Worm (Caenorhabditis elegans): ENCODE results near the gene eif-2Bdelta.

eif-2Bdelta gene

ce11 chrV:9506931-9507330 is 6.7 kb upstream of the eif-2Bdelta start:
- TF ChIP-seq unc-62 (GFP tag; optimal IDR thresholded peaks at IDR 0.05): no peak

- TF ChIP-seq unc-62 (GFP tag; optimal IDR thresholded peaks at IDR 0.05): no peak
Measured at ce11 chrV:9507742-9508141, 5.9 kb upstream of the eif-2Bdelta start, which contains the start of gene acs-14. Gene acs-14 (plus strand): TSS chrV:9508132.

- no peak for TF ChIP-seq unc-62 (GFP tag; optimal IDR thresholded peaks at IDR 0.05)
Measured at ce11 chrV:9509597-9509996, 4.0 kb upstream of the eif-2Bdelta start.

ce11 chrV:9516280-9516679 is 2.7 kb downstream of the eif-2Bdelta start:
- no peak for TF ChIP-seq unc-62 (GFP tag; optimal IDR thresholded peaks at IDR 0.05)

ce11 chrV:9518832-9519231 is 5.2 kb downstream of the eif-2Bdelta start, which contains the start of gene C50F4.8:
Gene C50F4.8 (minus strand): TSS chrV:9518859.
- no peak for TF ChIP-seq unc-62 (GFP tag; optimal IDR thresholded peaks at IDR 0.05)

ce11 chrV:9521697-9522096 is 8.1 kb downstream of the eif-2Bdelta start:
- no peak for TF ChIP-seq unc-62 (GFP tag; optimal IDR thresholded peaks at IDR 0.05)

ce11 chrV:9524099-9524498 is 10.5 kb downstream of the eif-2Bdelta start, which contains the start of gene C50F4.9:
Gene C50F4.9 (minus strand): TSS chrV:9524199.
- no peak for TF ChIP-seq unc-62 (GFP tag; optimal IDR thresholded peaks at IDR 0.05)

ce11 chrV:9526470-9526869 is 12.8 kb downstream of the eif-2Bdelta start, which contains the start of gene C50F4.1:
Gene C50F4.1 (plus strand): TSS chrV:9526793.
- TF ChIP-seq unc-62 (GFP tag; optimal IDR thresholded peaks at IDR 0.05): no peak

- TF ChIP-seq unc-62 (GFP tag; optimal IDR thresholded peaks at IDR 0.05): no peak
Measured at ce11 chrV:9527337-9527736, 13.7 kb downstream of the eif-2Bdelta start.

ce11 chrV:9527984-9528383 is 14.4 kb downstream of the eif-2Bdelta start:
- no peak for TF ChIP-seq unc-62 (GFP tag; optimal IDR thresholded peaks at IDR 0.05)

- TF ChIP-seq unc-62 (GFP tag; optimal IDR thresholded peaks at IDR 0.05): no peak
Measured at ce11 chrV:9531477-9531876, 17.9 kb downstream of the eif-2Bdelta start, which contains the start of the genes C50F4.10 and pfk-1.2. Gene C50F4.10 (minus strand): TSS chrV:9531577. Gene pfk-1.2 (plus strand): TSS chrV:9531801.

- no peak for TF ChIP-seq unc-62 (GFP tag; optimal IDR thresholded peaks at IDR 0.05)
Measured at ce11 chrV:9534621-9535020, 21.0 kb downstream of the eif-2Bdelta start, which contains the start of gene tag-329. Gene tag-329 (plus strand): TSS chrV:9534921.

- TF ChIP-seq unc-62 (GFP tag; optimal IDR thresholded peaks at IDR 0.05): no peak
Measured at ce11 chrV:9536505-9536904, 22.9 kb downstream of the eif-2Bdelta start, which contains the start of gene C50F4.4. Gene C50F4.4 (plus strand): TSS chrV:9536771.

- no peak for TF ChIP-seq unc-62 (GFP tag; optimal IDR thresholded peaks at IDR 0.05)
Measured at ce11 chrV:9539638-9540037, 26.0 kb downstream of the eif-2Bdelta start, which contains the start of gene C50F4.12. Gene C50F4.12 (minus strand): TSS chrV:9539738.

ce11 chrV:9541506-9541905 is 27.9 kb downstream of the eif-2Bdelta start, which contains the start of gene C50F4.16:
Gene C50F4.16 (minus strand): TSS chrV:9541606.
- no peak for TF ChIP-seq unc-62 (GFP tag; optimal IDR thresholded peaks at IDR 0.05)

- no peak for TF ChIP-seq unc-62 (GFP tag; optimal IDR thresholded peaks at IDR 0.05)
Measured at ce11 chrV:9544176-9544632, 30.6 kb downstream of the eif-2Bdelta start, which contains the start of gene mdf-1. Gene mdf-1 (minus strand): TSS chrV:9544226.

- TF ChIP-seq unc-62 (GFP tag; optimal IDR thresholded peaks at IDR 0.05): no peak
Measured at ce11 chrV:9545238-9545709, 31.6 kb downstream of the eif-2Bdelta start, which contains the start of the genes his-35 and his-41. Gene his-35 (minus strand): TSS chrV:9545288. Gene his-41 (plus strand): TSS chrV:9545536.

Data from whole organism, dauer.